Worm (Caenorhabditis elegans): ENCODE measurements around the gene acbp-3.

The acbp-3 gene

ce11 chrX:10864322-10864721 is 38.8 kb upstream of the acbp-3 start, which contains the start of gene pgp-8:
Gene pgp-8 (minus strand): TSS chrX:10864422.
- TF ChIP-seq elt-1 (tag; optimal IDR thresholded peaks at IDR 0.05) (no peak), C34F6.9 (tag; optimal IDR thresholded peaks at IDR 0.05) (peak; percentile 51), fos-1 (tag; optimal IDR thresholded peaks at IDR 0.05) (no peak), lin-11 (tag; optimal IDR thresholded peaks at IDR 0.05) (no peak), lsy-2 (tag; optimal IDR thresholded peaks at IDR 0.05) (no peak), blmp-1 (tag; optimal IDR thresholded peaks at IDR 0.05; ENCODE audit: insufficient read depth) (no peak)

ce11 chrX:10870137-10870536 is 32.9 kb upstream of the acbp-3 start, which contains the start of gene pgp-7:
Gene pgp-7 (minus strand): TSS chrX:10870237.
- TF ChIP-seq ZK546.5 (tag; optimal IDR thresholded peaks at IDR 0.05) (no peak), ztf-4 (tag; optimal IDR thresholded peaks at IDR 0.05) (no peak), F13H6.1 (tag; optimal IDR thresholded peaks at IDR 0.05) (no peak), gmeb-1 (tag; optimal IDR thresholded peaks at IDR 0.05) (no peak), egl-27 (tag; optimal IDR thresholded peaks at IDR 0.05) (no peak), elt-1 (tag; optimal IDR thresholded peaks at IDR 0.05) (no peak), mab-5 (tag; optimal IDR thresholded peaks at IDR 0.05) (no peak), dmd-4 (tag; optimal IDR thresholded peaks at IDR 0.05) (no peak), peb-1 (tag; optimal IDR thresholded peaks at IDR 0.05) (no peak), ceh-82 (tag; optimal IDR thresholded peaks at IDR 0.05) (no peak), R02D3.7 (tag; optimal IDR thresholded peaks at IDR 0.05) (no peak), nhr-6 (tag; optimal IDR thresholded peaks at IDR 0.05) (no peak), unc-39 (tag; optimal IDR thresholded peaks at IDR 0.05) (no peak), nhr-11 (tag; optimal IDR thresholded peaks at IDR 0.05) (no peak), Y55F3AM.14 (GFP tag; optimal IDR thresholded peaks at IDR 0.05) (no peak)

DNA sequence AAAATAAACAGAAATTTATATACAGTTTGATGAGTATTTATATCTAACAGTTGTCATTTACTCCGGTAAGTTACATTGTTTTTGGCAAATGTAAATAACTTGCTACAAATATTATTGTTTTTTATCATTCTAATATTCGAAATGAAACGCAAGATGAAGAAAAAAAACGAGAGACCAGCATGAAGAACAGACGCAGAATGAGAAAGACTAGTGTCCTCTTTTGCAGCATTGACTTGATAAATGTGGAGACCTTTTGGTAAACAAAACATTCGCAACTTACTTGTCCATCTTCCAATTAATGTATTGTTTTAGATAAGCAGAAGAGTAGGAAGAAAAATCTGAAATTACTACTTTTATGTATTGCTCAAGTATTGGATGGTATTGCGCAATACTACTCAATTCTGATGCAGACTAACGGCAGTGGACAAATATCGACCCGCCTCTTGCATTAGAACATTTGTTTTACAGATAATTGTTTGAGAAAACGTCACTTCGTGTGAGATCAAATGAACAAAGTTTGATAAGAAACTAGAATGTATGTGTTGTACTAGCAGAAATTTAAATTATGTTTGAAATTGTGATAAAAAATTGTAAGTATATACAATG is 25.8 kb upstream of the acbp-3 start, which contains the start of gene pgp-6:
Gene pgp-6, minus strand, starts transcription at position 288 of the 606 bp plus-strand sequence.
- TF ChIP-seq egl-27 (tag; optimal IDR thresholded peaks at IDR 0.05) (no peak), crh-2 (tag; optimal IDR thresholded peaks at IDR 0.05) (peak; percentile 36), aly-2 (tag; optimal IDR thresholded peaks at IDR 0.05) (no peak), nhr-129 (tag; optimal IDR thresholded peaks at IDR 0.05) (peak; percentile 21), lin-11 (tag; optimal IDR thresholded peaks at IDR 0.05) (no peak), nhr-21 (tag; optimal IDR thresholded peaks at IDR 0.05) (no peak), fos-1 (tag; optimal IDR thresholded peaks at IDR 0.05) (peak; percentile 67)

- no peak for TF ChIP-seq unc-39 (tag; optimal IDR thresholded peaks at IDR 0.05)
- no peak for TF ChIP-seq crh-2 (tag; optimal IDR thresholded peaks at IDR 0.05)
These were observed 22.6 kb upstream of the acbp-3 start, which contains the start of gene T21E8.4 for ce11 chrX:10880509-10880908. Gene T21E8.4 (plus strand): TSS chrX:10880809.

DNA sequence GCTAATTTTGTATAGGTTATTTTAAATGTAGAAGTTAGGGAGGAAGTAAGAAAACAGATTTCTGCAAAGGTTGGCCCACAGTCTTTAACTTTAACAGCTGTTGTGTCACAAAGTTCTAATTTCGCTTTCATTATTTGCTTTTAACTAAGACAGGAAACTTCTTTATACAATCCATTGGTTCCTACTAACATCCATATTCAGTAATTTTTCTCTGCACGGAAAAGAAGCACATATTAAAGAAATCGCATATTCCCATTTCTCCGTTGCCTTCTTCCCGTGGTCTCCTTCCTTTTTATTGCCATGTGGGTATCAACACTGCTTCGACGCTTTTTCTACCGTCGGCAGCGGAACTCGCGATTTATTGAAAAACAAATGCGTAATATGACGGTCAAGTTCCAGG is 21.1 kb upstream of the acbp-3 start, which contains the start of gene T21E8.6:
Gene T21E8.6, plus strand, starts transcription at position 301 of the 400 bp plus-strand sequence.
- TF ChIP-seq nhr-6 (tag; optimal IDR thresholded peaks at IDR 0.05) (no peak), ceh-82 (tag; optimal IDR thresholded peaks at IDR 0.05) (no peak), C34F6.9 (tag; optimal IDR thresholded peaks at IDR 0.05) (no peak), zag-1 (tag; optimal IDR thresholded peaks at IDR 0.05) (no peak), ama-1 (optimal IDR thresholded peaks at IDR 0.05) (no peak), unc-55 (GFP tag; optimal IDR thresholded peaks at IDR 0.05) (no peak), nhr-25 (tag; optimal IDR thresholded peaks at IDR 0.05) (no peak), lin-11 (tag; optimal IDR thresholded peaks at IDR 0.05) (no peak), crh-2 (tag; optimal IDR thresholded peaks at IDR 0.05) (no peak), egl-27 (tag; optimal IDR thresholded peaks at IDR 0.05) (no peak), nhr-23 (tag; optimal IDR thresholded peaks at IDR 0.05) (no peak), ZK546.5 (tag; optimal IDR thresholded peaks at IDR 0.05) (no peak), unc-62 (GFP tag; optimal IDR thresholded peaks at IDR 0.05) (no peak), nhr-237 (tag; optimal IDR thresholded peaks at IDR 0.05) (no peak), F13H6.1 (tag; optimal IDR thresholded peaks at IDR 0.05) (no peak), lsy-2 (tag; optimal IDR thresholded peaks at IDR 0.05) (no peak), lin-13 (GFP tag; optimal IDR thresholded peaks at IDR 0.05) (no peak)

- no peak for TF ChIP-seq sma-9 (GFP tag; optimal IDR thresholded peaks at IDR 0.05)
- no peak for TF ChIP-seq sma-9 (tag; optimal IDR thresholded peaks at IDR 0.05)
- no peak for TF ChIP-seq nhr-21 (tag; optimal IDR thresholded peaks at IDR 0.05)
- TF ChIP-seq elt-1 (tag; optimal IDR thresholded peaks at IDR 0.05) = no peak
- no peak for TF ChIP-seq ZK546.5 (tag; optimal IDR thresholded peaks at IDR 0.05)
- TF ChIP-seq nhr-129 (tag; optimal IDR thresholded peaks at IDR 0.05) = no peak
- no peak for TF ChIP-seq aly-2 (tag; optimal IDR thresholded peaks at IDR 0.05)
- TF ChIP-seq alr-1 (tag; optimal IDR thresholded peaks at IDR 0.05) = no peak
- TF ChIP-seq elt-3 (tag; optimal IDR thresholded peaks at IDR 0.05) = no peak
- no peak for TF ChIP-seq zag-1 (tag; optimal IDR thresholded peaks at IDR 0.05)
- no peak for TF ChIP-seq nhr-77 (tag; optimal IDR thresholded peaks at IDR 0.05)
These were observed 19.9 kb upstream of the acbp-3 start, which contains the start of gene T21E8.7 for ce11 chrX:10883203-10883602. Gene T21E8.7 (plus strand): TSS chrX:10883503.

Data from whole organism, L2 larva.